Worm (Caenorhabditis elegans) whole organism, L4 larva: ENCODE data around the gene asp-19.

Experiments used
- F26F4.8 ChIP-seq: fragments of 200-800 bp; sonication (Bioruptor generic); conservative IDR thresholded peaks from 2 replicates; pipeline ENCODE4 v1.3.6; 2022; ENCODE audit warnings: missing genetic modification characterization, missing compliant biosample characterization
- F37D6.2 ChIP-seq: sonication (generic microtip); optimal IDR thresholded peaks from 2 replicates; lab custom pipeline; 2016; ENCODE audit warnings: mild to moderate bottlenecking, missing genetic modification characterization, missing compliant biosample characterization
- F44E2.7 ChIP-seq: fragments of 200-800 bp; sonication (Bioruptor generic); IDR thresholded peaks from 2 replicates; pipeline ENCODE4 v2.1.2; 2022; ENCODE audit warnings: missing genetic modification characterization, missing compliant biosample characterization
- F49E8.2 ChIP-seq: sonication (generic microtip); optimal IDR thresholded peaks from 2 replicates; lab custom pipeline; 2016; ENCODE audit warnings: missing compliant biosample characterization, mild to moderate bottlenecking, missing genetic modification characterization, borderline replicate concordance
- T20F7.1 ChIP-seq: fragments of 200-800 bp; sonication (Bioruptor generic); optimal IDR thresholded peaks from 2 replicates; lab custom pipeline; 2018; ENCODE audit warnings: mild to moderate bottlenecking, missing genetic modification characterization, missing compliant biosample characterization
- ZK337.2 ChIP-seq: fragments of 200-800 bp; sonication (Bioruptor generic); IDR thresholded peaks from 2 replicates; pipeline ENCODE4 v1.3.6; 2022; ENCODE audit warnings: missing genetic modification reagents, missing genetic modification characterization, missing compliant biosample characterization
- aha-1 ChIP-seq: fragments of 150-350 bp; peaks from one replicate; lab custom pipeline; 2014; ENCODE audit warnings: missing biosample characterization, missing genetic modification characterization
- aly-2 ChIP-seq: sonication (generic microtip); optimal IDR thresholded peaks from 2 replicates; lab custom pipeline; 2018; ENCODE audit warnings: missing biosample characterization, missing genetic modification characterization
- ama-1 ChIP-seq: fragments of 150-350 bp; optimal IDR thresholded peaks from 2 replicates; lab custom pipeline; 2014; ENCODE audit warnings: inconsistent platforms, mixed read lengths
- arid-1 ChIP-seq: fragments of 200-800 bp; sonication (Bioruptor generic); conservative IDR thresholded peaks from 2 replicates; pipeline ENCODE4 v1.3.6; 2022; ENCODE audit warnings: missing genetic modification reagents, missing genetic modification characterization, missing compliant biosample characterization
- ceh-44 ChIP-seq: fragments of 200-800 bp; sonication (Bioruptor generic); IDR thresholded peaks from 2 replicates; pipeline ENCODE4 v1.3.6; 2022; ENCODE audit warnings: missing genetic modification reagents, missing genetic modification characterization, missing compliant biosample characterization
- ces-1 ChIP-seq: fragments of 150-350 bp; sonication (generic microtip); optimal IDR thresholded peaks from 4 replicates; lab custom pipeline; 2014; ENCODE audit warnings: missing biosample characterization, missing genetic modification reagents, missing genetic modification characterization
- cey-2 ChIP-seq: sonication (generic microtip); optimal IDR thresholded peaks from 3 replicates; lab custom pipeline; 2017; ENCODE audit warnings: missing genetic modification characterization, mild to moderate bottlenecking, missing compliant biosample characterization, antibody characterized with exemption, borderline replicate concordance; ENCODE audit not compliant: insufficient read depth
- ctbp-1 ChIP-seq: fragments of 200-800 bp; sonication (Bioruptor generic); IDR thresholded peaks from 2 replicates; pipeline ENCODE4 v1.3.6; 2022; ENCODE audit warnings: missing genetic modification reagents, missing genetic modification characterization, missing compliant biosample characterization
- dmd-9 ChIP-seq: fragments of 200-800 bp; sonication (Bioruptor generic); IDR thresholded peaks from 2 replicates; pipeline ENCODE4 v1.3.6; 2022; ENCODE audit warnings: missing genetic modification reagents, missing genetic modification characterization, missing compliant biosample characterization
- dpl-1 ChIP-seq: fragments of 150-350 bp; optimal IDR thresholded peaks from 2 replicates; lab custom pipeline; 2014; ENCODE audit warnings: missing biosample characterization, missing genetic modification reagents, missing genetic modification characterization
- fos-1 ChIP-seq: fragments of 150-350 bp; optimal IDR thresholded peaks from 2 replicates; lab custom pipeline; 2014; ENCODE audit warnings: missing biosample characterization, missing genetic modification characterization
- lin-29 ChIP-seq: fragments of 200-800 bp; sonication (Bioruptor generic); IDR thresholded peaks from 2 replicates; pipeline ENCODE4 v1.3.6; 2022; ENCODE audit warnings: missing genetic modification reagents, missing genetic modification characterization, missing compliant biosample characterization
- lsy-2 ChIP-seq, 2 experiments: fragments of 150-350 bp in 1 of 2; sonication (generic microtip) in 1 of 2; optimal IDR thresholded peaks; 2 replicates each; lab custom pipeline; 2014 to 2017; ENCODE audit warnings: missing biosample characterization in 2 of 2, missing genetic modification characterization in 2 of 2
- madf-9 ChIP-seq: fragments of 200-800 bp; sonication (Bioruptor generic); conservative IDR thresholded peaks from 2 replicates; pipeline ENCODE4 v1.3.6; 2022; ENCODE audit warnings: missing genetic modification reagents, missing genetic modification characterization, missing compliant biosample characterization
- mdl-1 ChIP-seq, 2 experiments: fragments of 150-350 bp in 1 of 2; sonication (generic microtip) in 1 of 2; optimal IDR thresholded peaks; 2 replicates each; lab custom pipeline; 2014 to 2017; ENCODE audit warnings: missing biosample characterization in 2 of 2, missing genetic modification characterization in 2 of 2
- mep-1 ChIP-seq: fragments of 150-350 bp; sonication (generic microtip); optimal IDR thresholded peaks from 3 replicates; lab custom pipeline; 2014; ENCODE audit warnings: missing biosample characterization, missing genetic modification characterization
- mxl-2 ChIP-seq: fragments of 200-800 bp; sonication (Bioruptor generic); conservative IDR thresholded peaks from 2 replicates; pipeline ENCODE4 v1.3.6; 2022; ENCODE audit warnings: missing genetic modification reagents, missing genetic modification characterization, missing compliant biosample characterization
- nhr-102 ChIP-seq: sonication (generic microtip); optimal IDR thresholded peaks from 2 replicates; lab custom pipeline; 2016; ENCODE audit warnings: mild to moderate bottlenecking, missing genetic modification characterization, moderate library complexity, missing compliant biosample characterization
- nhr-41 ChIP-seq: fragments of 200-800 bp; sonication (Bioruptor generic); IDR thresholded peaks from 2 replicates; pipeline ENCODE4 v1.3.6; 2022; ENCODE audit warnings: missing genetic modification reagents, missing genetic modification characterization, missing compliant biosample characterization
- nhr-6 ChIP-seq: fragments of 150-350 bp; optimal IDR thresholded peaks from 2 replicates; lab custom pipeline; 2014; ENCODE audit warnings: missing biosample characterization, missing genetic modification characterization
- nhr-76 ChIP-seq: fragments of 150-350 bp; optimal IDR thresholded peaks from 2 replicates; lab custom pipeline; 2014; ENCODE audit warnings: missing biosample characterization, missing genetic modification characterization
- pha-4 ChIP-seq, 2 experiments: fragments of 150-350 bp in 1 of 2; fragments of 200-800 bp in 1 of 2; sonication (Bioruptor generic) in 1 of 2; IDR thresholded peaks in 1 of 2; optimal IDR thresholded peaks in 1 of 2; 2 replicates each; pipeline versions ENCODE4 v1.3.6 to Lab custom; 2014 to 2022; ENCODE audit warnings: missing genetic modification characterization in 2 of 2, missing genetic modification reagents in 2 of 2, missing biosample characterization in 1 of 2, missing compliant biosample characterization in 1 of 2
- rbr-2 ChIP-seq: sonication (generic microtip); optimal IDR thresholded peaks from 2 replicates; lab custom pipeline; 2016; ENCODE audit warnings: missing genotype, missing genetic modification characterization, missing compliant biosample characterization
- sdz-12 ChIP-seq: fragments of 200-800 bp; sonication (Bioruptor generic); optimal IDR thresholded peaks from 2 replicates; lab custom pipeline; 2018; ENCODE audit warnings: mild to moderate bottlenecking, missing genetic modification characterization, missing compliant biosample characterization
- set-16 ChIP-seq: fragments of 200-800 bp; sonication (Bioruptor generic); IDR thresholded peaks from 2 replicates; pipeline ENCODE4 v1.3.6; 2022; ENCODE audit warnings: missing genetic modification reagents, missing genetic modification characterization, missing compliant biosample characterization
- snpc-1.2 ChIP-seq: fragments of 200-800 bp; sonication (Bioruptor generic); IDR thresholded peaks from 2 replicates; pipeline ENCODE4 v1.3.6; 2022; ENCODE audit warnings: missing genetic modification reagents, missing genetic modification characterization, missing compliant biosample characterization
- unc-39 ChIP-seq: sonication (generic microtip); optimal IDR thresholded peaks from 2 replicates; lab custom pipeline; 2017; ENCODE audit warnings: missing biosample characterization, missing genetic modification characterization
- unc-62 ChIP-seq, 3 experiments: fragments of 150-350 bp in 1 of 3; sonication (generic microtip); optimal IDR thresholded peaks in 2 of 3; peaks in 1 of 3; 1 replicate in 1 of 3; 2 replicates in 2 of 3; lab custom pipeline; 2014 to 2017; ENCODE audit warnings: missing biosample characterization in 3 of 3, missing genetic modification characterization in 3 of 3, missing genetic modification reagents in 3 of 3, missing genotype in 1 of 3

asp-19 gene

ce11 chrV:18723604-18724003, 5.6 kb downstream of the asp-19 start (continued):
- TF ChIP-seq ctbp-1 (GFP tag; lab: Robert Waterston, UW) (no peak), ces-1 (no peak), ZK337.2 (GFP tag; lab: Robert Waterston, UW) (no peak), mdl-1 (tag; optimal IDR thresholded peaks at IDR 0.05; lab: Kevin White, UChicago) (peak; percentile 30 to 36), snpc-1.2 (no peak), madf-9 (GFP tag; lab: Robert Waterston, UW) (no peak), aly-2 (tag; lab: Kevin White, UChicago) (no peak), lin-29 (GFP tag; lab: Robert Waterston, UW) (no peak; the same call in none of the 2 replicates), sdz-12 (GFP tag; lab: Kevin White, UChicago) (no peak)

- no peak for TF ChIP-seq cey-2 (tag; lab: Kevin White, UChicago)
- TF ChIP-seq dmd-9 (GFP tag; lab: Robert Waterston, UW), result peak; percentile 55; the same call in 1 of the 2 replicates
- TF ChIP-seq unc-39 (tag; lab: Kevin White, UChicago), result no peak
- peak; percentile 59 for TF ChIP-seq set-16
- TF ChIP-seq nhr-41 (GFP tag; lab: Robert Waterston, UW), result no peak
- TF ChIP-seq lsy-2 (tag; optimal IDR thresholded peaks at IDR 0.05; lab: Kevin White, UChicago), result no peak
- no peak for TF ChIP-seq rbr-2 (tag; lab: Kevin White, UChicago)
- no peak for TF ChIP-seq F44E2.7
- no peak for TF ChIP-seq ama-1 (lab: Kevin White, UChicago)
- TF ChIP-seq F37D6.2 (tag; lab: Kevin White, UChicago), result no peak
- TF ChIP-seq F26F4.8 (GFP tag; lab: Robert Waterston, UW), result no peak
- no peak for TF ChIP-seq ceh-44
- no peak for TF ChIP-seq F49E8.2 (tag; lab: Kevin White, UChicago)
- TF ChIP-seq ZK337.2 (GFP tag; lab: Robert Waterston, UW), result no peak
- no peak for TF ChIP-seq T20F7.1 (GFP tag; lab: Kevin White, UChicago)
Observed at ce11 chrV:18722510-18723299, 6.5 kb downstream of the asp-19 start.

- TF ChIP-seq mep-1 (tag; lab: Kevin White, UChicago) (no peak), aha-1 (tag; lab: Kevin White, UChicago) (peak; percentile 87), dpl-1 (GFP tag; lab: Kevin White, UChicago) (no peak), lsy-2 (tag; optimal IDR thresholded peaks at IDR 0.05; lab: Kevin White, UChicago) (no peak), pha-4 (GFP tag; IDR thresholded peaks at IDR 0.05; lab: Robert Waterston, UW) (no peak), pha-4 (tag; optimal IDR thresholded peaks at IDR 0.05; lab: Kevin White, UChicago) (no peak), ZK337.2 (GFP tag; lab: Robert Waterston, UW) (no peak), fos-1 (tag; lab: Kevin White, UChicago) (no peak), nhr-102 (tag; lab: Kevin White, UChicago) (no peak), unc-62 (GFP tag; optimal IDR thresholded peaks at IDR 0.05 in 1 of 2; lab: Kevin White, UChicago) (peak in 1 of 2 experiments; percentile 93), unc-62 (tag; optimal IDR thresholded peaks at IDR 0.05; lab: Kevin White, UChicago) (no peak), snpc-1.2 (no peak), nhr-76 (tag; lab: Kevin White, UChicago) (no peak), F44E2.7 (no peak), arid-1 (GFP tag; lab: Robert Waterston, UW) (no peak), mxl-2 (GFP tag; lab: Robert Waterston, UW) (no peak), nhr-6 (tag; lab: Kevin White, UChicago) (no peak)
- TF ChIP-seq, all 104 proteins: peak for 2
Observed at ce11 chrV:18721873-18722272, 7.3 kb downstream of the asp-19 start.
